Fruit fly (Drosophila melanogaster): ENCODE measurements around the gene colt.

Gene colt

DNA sequence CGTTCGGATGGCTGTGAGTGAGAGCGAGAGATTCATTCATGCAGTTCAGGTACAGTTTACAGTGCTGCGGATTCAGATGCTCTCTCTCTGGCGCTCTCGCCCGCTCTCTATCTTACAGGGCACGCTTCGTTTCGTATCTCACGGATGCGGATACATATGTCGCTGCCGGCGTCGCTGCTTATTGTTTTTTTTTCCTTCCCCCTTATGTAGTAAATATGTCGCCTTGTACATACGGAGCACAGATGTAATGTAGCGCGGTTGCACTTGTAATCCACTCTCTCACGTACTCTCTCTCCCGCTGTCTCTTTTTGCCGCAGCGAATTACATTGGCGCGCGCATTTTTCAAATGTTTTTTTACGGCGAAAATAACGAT is 14.6 kb downstream of the colt start:
- no peak for TF ChIP-seq chinmo (GFP tag; IDR thresholded peaks at IDR 0.05; ENCODE audit: partially characterized antibody)
- peak; percentile 98 to 100 for TF ChIP-seq Trl (optimal IDR thresholded peaks at IDR 0.05)
- peak; percentile 73 for TF ChIP-seq Trl (GFP tag; optimal IDR thresholded peaks at IDR 0.05)
- no peak for TF ChIP-seq exex (tag; optimal IDR thresholded peaks at IDR 0.05)
- TF ChIP-seq CG12219 (GFP tag; optimal IDR thresholded peaks at IDR 0.05), result no peak
- no peak for TF ChIP-seq CG10274 (GFP tag; optimal IDR thresholded peaks at IDR 0.05)
- TF ChIP-seq Hmr (GFP tag; optimal IDR thresholded peaks at IDR 0.05), result no peak
- TF ChIP-seq tap (tag; optimal IDR thresholded peaks at IDR 0.05), result no peak
- no peak for TF ChIP-seq CoRest (tag; optimal IDR thresholded peaks at IDR 0.05)
- TF ChIP-seq gsb-n (tag; optimal IDR thresholded peaks at IDR 0.05), result peak; percentile 14
- no peak for TF ChIP-seq Elba2 (GFP tag; optimal IDR thresholded peaks at IDR 0.05)
- no peak for TF ChIP-seq dimm (GFP tag; IDR thresholded peaks at IDR 0.05)
- peak in 1 of 2 experiments; percentile 26 for TF ChIP-seq bsh (GFP tag; optimal IDR thresholded peaks at IDR 0.05)
- peak; percentile 73 for TF ChIP-seq kni (GFP tag; optimal IDR thresholded peaks at IDR 0.05)
- TF ChIP-seq Vsx1 (GFP tag; optimal IDR thresholded peaks at IDR 0.05), result no peak
- TF ChIP-seq Oli (tag; optimal IDR thresholded peaks at IDR 0.05), result no peak
- no peak for TF ChIP-seq CG2202 (tag; optimal IDR thresholded peaks at IDR 0.05)
- TF ChIP-seq CG4854 (GFP tag; optimal IDR thresholded peaks at IDR 0.05), result no peak
- peak; percentile 86 for TF ChIP-seq pros (GFP tag; optimal IDR thresholded peaks at IDR 0.05)
- TF ChIP-seq crp (GFP tag; optimal IDR thresholded peaks at IDR 0.05), result no peak
- no peak for TF ChIP-seq CG30020 (tag; optimal IDR thresholded peaks at IDR 0.05)
- TF ChIP-seq CG15011 (GFP tag; optimal IDR thresholded peaks at IDR 0.05), result no peak
- no peak for TF ChIP-seq seq (GFP tag; IDR thresholded peaks at IDR 0.05)
- TF ChIP-seq yki (optimal IDR thresholded peaks at IDR 0.05), result peak; percentile 98
- TF ChIP-seq CG11695 (GFP tag; IDR thresholded peaks at IDR 0.05), result no peak
- no peak for TF ChIP-seq CG7745 (tag; optimal IDR thresholded peaks at IDR 0.05)
- TF ChIP-seq rib (GFP tag; IDR thresholded peaks at IDR 0.05), result no peak
- no peak for TF ChIP-seq tup (GFP tag; optimal IDR thresholded peaks at IDR 0.05)
- peak in 1 of 3 experiments; percentile 29 for TF ChIP-seq Stat92E (GFP tag; optimal IDR thresholded peaks at IDR 0.05)
- TF ChIP-seq lbe (GFP tag; optimal IDR thresholded peaks at IDR 0.05), result peak; percentile 84
- no peak for TF ChIP-seq NC2α (GFP tag; optimal IDR thresholded peaks at IDR 0.05)
- TF ChIP-seq Max (GFP tag; optimal IDR thresholded peaks at IDR 0.05), result no peak
- TF ChIP-seq cato (GFP tag; optimal IDR thresholded peaks at IDR 0.05; ENCODE audit: borderline replicate concordance), result no peak
- TF ChIP-seq Opbp (GFP tag; IDR thresholded peaks at IDR 0.05; ENCODE audit: partially characterized antibody), result no peak
- TF ChIP-seq fd3F (GFP tag; optimal IDR thresholded peaks at IDR 0.05), result no peak
- TF ChIP-seq mam (GFP tag; optimal IDR thresholded peaks at IDR 0.05), result no peak
- no peak for TF ChIP-seq Dfd (GFP tag; optimal IDR thresholded peaks at IDR 0.05)
- no peak for TF ChIP-seq Xbp1 (GFP tag; optimal IDR thresholded peaks at IDR 0.05)
- TF ChIP-seq tio (GFP tag; optimal IDR thresholded peaks at IDR 0.05), result no peak
- no peak for TF ChIP-seq Dll (GFP tag; IDR thresholded peaks at IDR 0.05; ENCODE audit: partially characterized antibody)
- no peak for TF ChIP-seq Fer3 (tag; optimal IDR thresholded peaks at IDR 0.05)
- TF ChIP-seq CG15514 (GFP tag; optimal IDR thresholded peaks at IDR 0.05), result no peak
- TF ChIP-seq CG18262 (tag; optimal IDR thresholded peaks at IDR 0.05), result no peak
- no peak for TF ChIP-seq her (GFP tag; optimal IDR thresholded peaks at IDR 0.05)
- no peak for TF ChIP-seq sc (optimal IDR thresholded peaks at IDR 0.05)
- no peak for TF ChIP-seq sc (GFP tag; optimal IDR thresholded peaks at IDR 0.05)
- no peak for TF ChIP-seq CG43689 (GFP tag; IDR thresholded peaks at IDR 0.05)
- TF ChIP-seq CG34224 (GFP tag; IDR thresholded peaks at IDR 0.05; ENCODE audit: partially characterized antibody), result no peak
- TF ChIP-seq ERR (GFP tag; optimal IDR thresholded peaks at IDR 0.05), result no peak
- peak; percentile 22 for TF ChIP-seq CG15479 (GFP tag; optimal IDR thresholded peaks at IDR 0.05)
- no peak for TF ChIP-seq Hr39 (optimal IDR thresholded peaks at IDR 0.05)
